Worm (Caenorhabditis elegans) whole organism, late embryonic: Measurements from ENCODE around the gene cpg-19.

Source experiments
- C38D4.7 ChIP-seq: fragments of 200-800 bp; sonication (Bioruptor generic); optimal IDR thresholded peaks from 2 replicates; lab custom pipeline; 2018; ENCODE audit warnings: mild to moderate bottlenecking, missing genetic modification characterization, moderate library complexity, missing compliant biosample characterization
- K09A11.1 ChIP-seq: sonication (generic microtip); optimal IDR thresholded peaks from 2 replicates; lab custom pipeline; 2017; ENCODE audit warnings: antibody characterized with exemption, mild to moderate bottlenecking, missing genetic modification characterization, missing compliant biosample characterization; ENCODE audit not compliant: insufficient read depth
- T23F11.4 ChIP-seq: fragments of 200-800 bp; sonication (Bioruptor generic); optimal IDR thresholded peaks from 2 replicates; lab custom pipeline; 2018; ENCODE audit warnings: mild to moderate bottlenecking, missing genetic modification characterization, missing compliant biosample characterization
- Y22D7AL.16 ChIP-seq: sonication (generic microtip); optimal IDR thresholded peaks from 2 replicates; lab custom pipeline; 2016; ENCODE audit warnings: missing genetic modification characterization, missing compliant biosample characterization
- ceh-18 ChIP-seq: sonication (generic microtip); optimal IDR thresholded peaks from 2 replicates; lab custom pipeline; 2016; ENCODE audit warnings: missing genetic modification characterization, missing compliant biosample characterization
- ceh-2 ChIP-seq: sonication (generic microtip); optimal IDR thresholded peaks from 2 replicates; lab custom pipeline; 2016; ENCODE audit warnings: missing genotype, missing genetic modification characterization, missing compliant biosample characterization
- ceh-45 ChIP-seq: fragments of 200-800 bp; sonication (Bioruptor generic); IDR thresholded peaks from 2 replicates; pipeline ENCODE4 v1.3.6; 2022; ENCODE audit warnings: missing genetic modification reagents, missing genetic modification characterization, missing compliant biosample characterization
- ceh-9 ChIP-seq: sonication (generic microtip); optimal IDR thresholded peaks from 2 replicates; lab custom pipeline; 2016; ENCODE audit warnings: mild to moderate bottlenecking, missing genetic modification characterization, inconsistent platforms, missing compliant biosample characterization
- che-1 ChIP-seq: sonication (generic microtip); optimal IDR thresholded peaks from 2 replicates; lab custom pipeline; 2016; ENCODE audit warnings: mild to moderate bottlenecking, missing genetic modification characterization, missing compliant biosample characterization
- dmd-4 ChIP-seq: sonication (generic microtip); optimal IDR thresholded peaks from 2 replicates; lab custom pipeline; 2016; ENCODE audit warnings: borderline replicate concordance, missing genetic modification characterization, missing compliant biosample characterization
- elt-2 ChIP-seq: sonication (generic microtip); optimal IDR thresholded peaks from 2 replicates; lab custom pipeline; 2016; ENCODE audit warnings: missing genetic modification reagents, missing genetic modification characterization, missing compliant biosample characterization
- eyg-1 ChIP-seq: sonication (generic microtip); optimal IDR thresholded peaks from 2 replicates; lab custom pipeline; 2016; ENCODE audit warnings: missing genotype, missing genetic modification characterization, missing compliant biosample characterization
- fax-1 ChIP-seq: sonication (generic microtip); optimal IDR thresholded peaks from 2 replicates; lab custom pipeline; 2016; ENCODE audit warnings: missing genotype, missing genetic modification characterization, missing compliant biosample characterization
- fkh-6 ChIP-seq: sonication (generic microtip); optimal IDR thresholded peaks from 2 replicates; lab custom pipeline; 2016; ENCODE audit warnings: missing genetic modification characterization, missing compliant biosample characterization
- gmeb-2 ChIP-seq: sonication (generic microtip); optimal IDR thresholded peaks from 2 replicates; lab custom pipeline; 2016; ENCODE audit warnings: missing genetic modification characterization, inconsistent platforms, missing compliant biosample characterization
- hlh-13 ChIP-seq: fragments of 200-800 bp; sonication (Bioruptor generic); optimal IDR thresholded peaks from 2 replicates; lab custom pipeline; 2018; ENCODE audit warnings: mild to moderate bottlenecking, missing genetic modification characterization, missing compliant biosample characterization
- hlh-8 ChIP-seq: sonication (generic microtip); optimal IDR thresholded peaks from 2 replicates; lab custom pipeline; 2016; ENCODE audit warnings: missing genotype, missing genetic modification characterization, missing compliant biosample characterization
- lim-6 ChIP-seq: sonication (generic microtip); optimal IDR thresholded peaks from 2 replicates; lab custom pipeline; 2016; ENCODE audit warnings: missing genetic modification characterization, missing compliant biosample characterization
- lin-11 ChIP-seq: fragments of 200-800 bp; sonication (Bioruptor generic); optimal IDR thresholded peaks from 2 replicates; lab custom pipeline; 2018; ENCODE audit warnings: mild to moderate bottlenecking, missing genetic modification characterization, missing compliant biosample characterization
- madf-2 ChIP-seq: sonication (generic microtip); optimal IDR thresholded peaks from 2 replicates; lab custom pipeline; 2017; ENCODE audit warnings: missing genetic modification characterization, missing compliant biosample characterization
- nfya-1 ChIP-seq: sonication (generic microtip); optimal IDR thresholded peaks from 2 replicates; lab custom pipeline; 2017; ENCODE audit warnings: missing genetic modification characterization, mild to moderate bottlenecking, missing compliant biosample characterization, antibody characterized with exemption, moderate library complexity
- nhr-11 ChIP-seq: fragments of 150-350 bp; optimal IDR thresholded peaks from 2 replicates; lab custom pipeline; 2014; ENCODE audit warnings: missing biosample characterization, missing genetic modification characterization
- odd-2 ChIP-seq: sonication (generic microtip); optimal IDR thresholded peaks from 2 replicates; lab custom pipeline; 2017; ENCODE audit warnings: antibody characterized with exemption, mild to moderate bottlenecking, missing genetic modification characterization, missing compliant biosample characterization
- pag-3 ChIP-seq: sonication (generic microtip); optimal IDR thresholded peaks from 2 replicates; lab custom pipeline; 2016; ENCODE audit warnings: missing compliant biosample characterization, missing genetic modification characterization, borderline replicate concordance
- pha-4 ChIP-seq: fragments of 150-350 bp; optimal IDR thresholded peaks from 2 replicates; lab custom pipeline; 2018; ENCODE audit warnings: missing biosample characterization, missing genetic modification reagents, missing genetic modification characterization
- sdc-2 ChIP-seq: sonication (generic microtip); optimal IDR thresholded peaks from 2 replicates; lab custom pipeline; 2016; ENCODE audit warnings: missing genotype, missing genetic modification characterization, missing compliant biosample characterization
- syd-9 ChIP-seq: sonication (generic microtip); optimal IDR thresholded peaks from 2 replicates; lab custom pipeline; 2016; ENCODE audit warnings: mild to moderate bottlenecking, missing genetic modification characterization, moderate library complexity, missing compliant biosample characterization
- tbx-7 ChIP-seq: sonication (generic microtip); optimal IDR thresholded peaks from 2 replicates; lab custom pipeline; 2016; ENCODE audit warnings: missing genotype, missing genetic modification characterization, missing compliant biosample characterization
- ttx-3 ChIP-seq: sonication (generic microtip); optimal IDR thresholded peaks from 2 replicates; lab custom pipeline; 2016; ENCODE audit warnings: missing genetic modification reagents, missing genetic modification characterization, missing compliant biosample characterization
- unc-3 ChIP-seq, 2 experiments: fragments of 200-800 bp in 1 of 2; sonication (Bioruptor generic) in 1 of 2; sonication (generic microtip) in 1 of 2; conservative IDR thresholded peaks in 1 of 2; optimal IDR thresholded peaks in 1 of 2; 2 replicates each; pipeline versions ENCODE4 v1.3.6 to Lab custom; 2016 to 2022; ENCODE audit warnings: missing compliant biosample characterization in 2 of 2, missing genetic modification characterization in 2 of 2, missing genetic modification reagents in 1 of 2
- unc-86 ChIP-seq: sonication (generic microtip); optimal IDR thresholded peaks from 2 replicates; lab custom pipeline; 2016; ENCODE audit warnings: missing genetic modification characterization, missing compliant biosample characterization
- ztf-16 ChIP-seq: sonication (generic microtip); optimal IDR thresholded peaks from 2 replicates; lab custom pipeline; 2017; ENCODE audit warnings: missing genetic modification characterization, missing compliant biosample characterization

The cpg-19 gene

ce11 chrX:16623269-16623668 is 1.7 kb downstream of the cpg-19 start:
- TF ChIP-seq pha-4 (tag; lab: Kevin White, UChicago) = no peak
- no peak for TF ChIP-seq ceh-2
- TF ChIP-seq dmd-4 (tag; lab: Kevin White, UChicago) = no peak
- TF ChIP-seq T23F11.4 (GFP tag; lab: Kevin White, UChicago) = no peak
- TF ChIP-seq, all 69 proteins: peak for 0

- TF ChIP-seq elt-2 (tag; lab: Kevin White, UChicago) (peak; percentile 80), nhr-11 (no peak)
Observed at ce11 chrX:16625078-16625808, 3.6 kb downstream of the cpg-19 start.

- TF ChIP-seq che-1 (tag; lab: Kevin White, UChicago) = no peak
- no peak for TF ChIP-seq madf-2 (tag; lab: Kevin White, UChicago)
- no peak for TF ChIP-seq eyg-1 (tag; lab: Kevin White, UChicago)
- TF ChIP-seq unc-86 = no peak
- no peak for TF ChIP-seq lin-11 (tag; lab: Kevin White, UChicago)
- TF ChIP-seq hlh-13 (GFP tag; lab: Kevin White, UChicago) = no peak
- TF ChIP-seq odd-2 = no peak
Observed at ce11 chrX:16626817-16627216, 5.2 kb downstream of the cpg-19 start.

ce11 chrX:16629168-16629567 is 7.6 kb downstream of the cpg-19 start:
- no peak for TF ChIP-seq Y22D7AL.16
- TF ChIP-seq tbx-7 (tag; lab: Kevin White, UChicago) = no peak
- TF ChIP-seq fax-1 (tag; lab: Kevin White, UChicago) = no peak
- no peak for TF ChIP-seq C38D4.7 (GFP tag; lab: Kevin White, UChicago)
- TF ChIP-seq ceh-2 = no peak
- no peak for TF ChIP-seq odd-2
- TF ChIP-seq dmd-4 (tag; lab: Kevin White, UChicago) = no peak
- no peak for TF ChIP-seq lim-6 (tag; lab: Kevin White, UChicago)
- TF ChIP-seq gmeb-2 (tag; lab: Kevin White, UChicago) = no peak
- TF ChIP-seq ceh-9 (tag; lab: Kevin White, UChicago) = no peak
- TF ChIP-seq ttx-3 (tag; lab: Kevin White, UChicago) = no peak
- TF ChIP-seq sdc-2 = no peak
- TF ChIP-seq syd-9 = no peak
- no peak for TF ChIP-seq ceh-45 (GFP tag; lab: Robert Waterston, UW)

DNA sequence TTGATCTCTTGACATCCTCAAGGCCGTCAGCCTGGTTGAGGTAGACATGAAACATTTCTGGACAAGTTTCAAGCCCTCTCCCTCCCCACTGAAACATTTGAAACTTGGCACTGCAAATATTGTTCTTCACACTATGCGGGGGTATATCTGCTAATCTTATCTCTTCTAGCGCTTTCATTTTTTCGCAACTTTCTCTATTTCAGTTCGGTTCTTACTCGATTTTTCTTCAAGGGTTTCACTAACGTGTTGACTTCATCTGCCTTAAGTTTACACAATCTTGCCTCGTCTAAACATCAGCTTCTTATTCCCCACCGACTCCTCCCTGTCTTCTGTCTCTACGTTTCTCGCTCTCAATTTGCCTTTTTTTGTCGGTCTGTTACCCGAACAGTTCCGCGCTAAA is 8.2 kb downstream of the cpg-19 start:
- no peak for TF ChIP-seq tbx-7 (tag; lab: Kevin White, UChicago)
- TF ChIP-seq hlh-13 (GFP tag; lab: Kevin White, UChicago) = no peak
- TF ChIP-seq ztf-16 (tag; lab: Kevin White, UChicago) = no peak
- no peak for TF ChIP-seq elt-2 (tag; lab: Kevin White, UChicago)
- TF ChIP-seq nfya-1 (tag; lab: Kevin White, UChicago) = no peak
- no peak for TF ChIP-seq fkh-6 (tag; lab: Kevin White, UChicago)
- no peak for TF ChIP-seq fax-1 (tag; lab: Kevin White, UChicago)
- no peak for TF ChIP-seq unc-3 (GFP tag; conservative IDR thresholded peaks at IDR 0.05; lab: Robert Waterston, UW)
- no peak for TF ChIP-seq unc-3 (tag; optimal IDR thresholded peaks at IDR 0.05; lab: Kevin White, UChicago)
- no peak for TF ChIP-seq odd-2
- TF ChIP-seq eyg-1 (tag; lab: Kevin White, UChicago) = no peak
- TF ChIP-seq K09A11.1 (tag; lab: Kevin White, UChicago) = no peak
- TF ChIP-seq, all 69 proteins: peak for 0

DNA sequence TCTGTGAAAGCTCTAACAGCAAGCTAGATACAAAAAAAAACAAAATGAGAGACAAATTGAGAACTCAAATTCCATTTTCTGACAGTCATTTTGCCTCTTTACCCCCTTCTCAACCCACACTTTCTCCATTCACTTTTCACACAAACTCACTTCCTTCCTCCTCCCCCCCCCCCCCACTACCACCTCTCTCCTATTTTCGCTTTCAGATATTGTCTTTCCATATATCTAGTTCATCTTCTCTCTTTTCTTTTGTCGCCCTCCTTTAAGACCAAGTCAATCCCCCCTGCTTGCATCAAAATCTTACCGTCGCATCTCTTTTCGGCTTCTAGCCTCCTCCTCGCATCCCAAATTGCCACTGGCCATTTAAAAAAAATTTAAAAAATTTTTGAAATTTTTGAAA is 10.2 kb downstream of the cpg-19 start:
- TF ChIP-seq ttx-3 (tag; lab: Kevin White, UChicago) (no peak), hlh-8 (tag; lab: Kevin White, UChicago) (no peak), pag-3 (tag; lab: Kevin White, UChicago) (no peak), ceh-18 (tag; lab: Kevin White, UChicago) (no peak)
